Fruit fly (Drosophila melanogaster): Measurements from ENCODE around the gene CG31139.

DNA sequence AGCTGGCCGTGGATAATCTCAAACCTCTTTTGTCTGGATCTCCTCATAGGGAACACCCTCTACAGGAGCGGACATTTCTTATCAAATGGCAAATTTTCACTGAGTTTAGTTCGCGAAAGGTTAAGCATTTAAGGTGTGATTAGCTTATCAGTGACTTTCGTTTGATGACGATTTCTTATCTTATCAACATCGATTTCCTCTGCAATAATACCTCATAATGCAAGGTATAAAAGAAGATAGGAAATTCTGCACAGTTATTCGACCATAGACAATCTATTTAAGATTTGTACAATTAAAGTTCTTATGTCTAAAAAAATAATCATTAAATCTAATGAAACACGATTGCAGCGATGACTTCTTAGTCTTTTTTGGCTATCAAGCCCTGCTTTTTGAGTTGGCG is 15.1 kb downstream of the CG31139 start, which contains the start of gene Takl2:
- TF ChIP-seq CG8478 (optimal IDR thresholded peaks at IDR 0.05) (no peak), psq (optimal IDR thresholded peaks at IDR 0.05) (no peak), EcR (GFP tag; optimal IDR thresholded peaks at IDR 0.05) (no peak), pan (optimal IDR thresholded peaks at IDR 0.05) (no peak), Dll (optimal IDR thresholded peaks at IDR 0.05) (no peak), usp (GFP tag; optimal IDR thresholded peaks at IDR 0.05) (no peak)
